Fruit fly (Drosophila melanogaster): ENCODE results near the gene CG9886.

Gene CG9886

DNA sequence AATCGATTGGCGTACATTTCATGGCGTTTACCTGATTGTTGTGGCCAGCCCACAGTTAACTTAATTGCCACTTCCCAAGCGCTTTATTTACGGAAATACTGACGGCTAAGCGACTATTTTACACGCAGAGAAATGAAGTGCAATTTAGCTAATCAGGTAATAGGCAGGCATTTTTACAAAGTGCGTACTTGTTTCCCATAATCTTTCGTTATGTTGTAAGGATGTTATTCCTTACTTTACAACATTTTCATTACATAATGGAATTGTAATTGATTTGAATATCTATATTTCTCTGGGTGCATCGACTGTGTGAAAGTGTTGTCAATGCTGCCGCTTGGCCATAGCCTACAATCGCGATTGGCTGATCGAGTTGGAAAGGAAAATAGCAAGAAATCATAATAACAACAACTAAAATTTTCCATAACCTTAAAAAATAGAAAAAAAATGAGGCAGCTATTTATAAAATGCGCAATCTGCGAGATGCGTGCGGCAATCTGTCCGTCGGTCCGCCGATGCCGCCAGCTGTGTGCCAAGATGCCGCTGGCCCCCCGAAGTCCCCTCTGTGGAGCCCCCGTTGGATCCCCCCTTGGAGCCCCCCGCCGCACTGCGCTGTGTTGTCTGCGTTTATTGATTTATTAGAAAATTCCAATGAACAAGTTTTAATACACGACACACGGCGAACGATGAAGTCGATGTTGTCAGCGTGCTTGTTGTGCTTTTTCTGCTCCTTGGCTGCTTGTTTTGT, 6.0 kb downstream of the CG9886 start:
- TF ChIP-seq Myc (optimal IDR thresholded peaks at IDR 0.05) (no peak), psq (optimal IDR thresholded peaks at IDR 0.05) (no peak), ttk (optimal IDR thresholded peaks at IDR 0.05) (no peak), Sin3A (optimal IDR thresholded peaks at IDR 0.05) (no peak), h (optimal IDR thresholded peaks at IDR 0.05) (no peak), insv (optimal IDR thresholded peaks at IDR 0.05) (no peak)

DNA sequence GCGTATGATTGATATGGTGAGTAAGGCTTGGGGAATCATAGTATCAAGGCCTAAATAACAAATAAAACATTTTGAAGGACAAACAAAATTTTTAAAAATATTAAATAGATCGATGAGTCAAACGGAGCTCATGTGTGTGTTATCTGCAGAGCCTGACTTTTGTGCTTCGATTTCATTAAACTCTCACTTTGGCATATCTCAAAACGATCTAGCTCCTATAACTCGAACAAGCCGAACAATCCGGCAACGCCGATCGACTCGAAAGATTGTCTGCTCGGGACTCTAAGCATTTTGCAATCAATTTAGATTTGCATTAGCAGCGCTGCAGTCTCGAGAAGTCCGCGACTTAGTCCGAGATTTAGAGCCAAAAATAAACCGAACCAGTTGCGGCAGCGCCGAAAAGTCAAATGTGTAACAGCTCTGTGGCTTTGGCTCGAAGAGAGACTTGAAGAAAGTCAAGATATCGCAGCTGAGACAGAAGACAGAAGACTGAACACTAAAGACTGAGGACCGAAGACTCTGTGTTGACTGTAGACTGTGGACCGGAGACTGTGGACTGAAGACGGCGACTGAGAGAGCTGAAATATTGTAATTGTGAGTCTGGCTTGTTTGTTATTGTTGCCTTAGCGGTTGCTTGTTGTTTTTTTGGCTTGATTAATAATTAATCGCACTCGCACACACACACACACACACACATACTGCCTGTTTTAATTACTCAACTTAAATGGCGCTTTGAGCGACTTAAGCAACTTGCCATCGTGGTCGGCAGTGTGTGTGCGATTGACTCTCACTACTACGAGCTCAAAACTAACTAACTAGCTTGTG, 7.0 kb downstream of the CG9886 start:
- TF ChIP-seq ttk (optimal IDR thresholded peaks at IDR 0.05) (no peak), Sin3A (optimal IDR thresholded peaks at IDR 0.05) (no peak)

- no peak for TF ChIP-seq Sin3A (optimal IDR thresholded peaks at IDR 0.05)
- TF ChIP-seq h (optimal IDR thresholded peaks at IDR 0.05): no peak
- no peak for TF ChIP-seq Myc (optimal IDR thresholded peaks at IDR 0.05)
- no peak for TF ChIP-seq psq (optimal IDR thresholded peaks at IDR 0.05)
- TF ChIP-seq ttk (optimal IDR thresholded peaks at IDR 0.05): no peak
Observed at dm6 chr2L:2428209-2428488, 7.5 kb downstream of the CG9886 start, which contains the start of gene dpp. Gene dpp (plus strand): TSS chr2L:2428372.

DNA sequence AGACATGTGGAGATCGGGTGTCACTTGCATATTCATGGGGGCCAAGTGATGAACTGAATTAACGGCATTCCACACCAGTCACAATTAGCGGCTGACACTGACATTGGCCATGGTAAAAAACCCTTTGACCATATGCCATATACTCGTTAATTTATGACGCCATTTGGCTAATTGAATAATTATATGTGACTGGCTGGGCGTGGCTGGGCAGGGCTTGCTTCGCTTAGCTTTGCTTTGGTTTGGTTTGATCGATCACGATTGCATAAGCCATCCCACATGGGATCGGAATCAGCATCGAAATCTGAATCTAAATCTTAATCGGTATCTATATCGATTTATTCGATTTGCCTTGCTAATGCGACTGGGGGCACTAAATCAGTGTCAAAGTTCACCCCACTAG, 9.0 kb downstream of the CG9886 start:
- no peak for TF ChIP-seq psq (optimal IDR thresholded peaks at IDR 0.05)
- no peak for TF ChIP-seq insv (optimal IDR thresholded peaks at IDR 0.05)
- no peak for TF ChIP-seq Myc (optimal IDR thresholded peaks at IDR 0.05)
- TF ChIP-seq ttk (optimal IDR thresholded peaks at IDR 0.05): no peak
- TF ChIP-seq h (optimal IDR thresholded peaks at IDR 0.05): no peak
- no peak for TF ChIP-seq Sin3A (optimal IDR thresholded peaks at IDR 0.05)

DNA sequence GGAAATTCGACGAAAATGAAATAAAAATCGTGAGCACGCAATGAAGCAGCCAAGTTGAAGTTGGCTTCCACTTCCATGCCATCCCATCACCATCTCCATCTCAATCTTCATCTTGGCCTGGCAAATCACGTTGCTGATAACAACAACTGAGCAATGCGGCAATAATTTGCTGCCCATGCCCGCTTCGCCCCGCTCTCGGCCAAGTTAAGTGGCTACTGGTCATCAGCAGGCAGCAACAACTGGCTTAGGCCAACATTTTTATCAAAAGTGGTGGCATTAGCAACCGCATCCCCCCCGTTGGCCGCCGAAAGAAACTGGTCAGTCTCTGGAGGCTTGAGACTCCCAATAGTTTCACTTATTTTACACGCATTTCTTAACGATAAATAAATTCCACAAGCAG, 9.6 kb downstream of the CG9886 start:
- TF ChIP-seq h (optimal IDR thresholded peaks at IDR 0.05) (no peak), ttk (optimal IDR thresholded peaks at IDR 0.05) (no peak), Myc (optimal IDR thresholded peaks at IDR 0.05) (no peak), psq (optimal IDR thresholded peaks at IDR 0.05) (no peak), Sin3A (optimal IDR thresholded peaks at IDR 0.05) (no peak), insv (optimal IDR thresholded peaks at IDR 0.05) (no peak)

DNA sequence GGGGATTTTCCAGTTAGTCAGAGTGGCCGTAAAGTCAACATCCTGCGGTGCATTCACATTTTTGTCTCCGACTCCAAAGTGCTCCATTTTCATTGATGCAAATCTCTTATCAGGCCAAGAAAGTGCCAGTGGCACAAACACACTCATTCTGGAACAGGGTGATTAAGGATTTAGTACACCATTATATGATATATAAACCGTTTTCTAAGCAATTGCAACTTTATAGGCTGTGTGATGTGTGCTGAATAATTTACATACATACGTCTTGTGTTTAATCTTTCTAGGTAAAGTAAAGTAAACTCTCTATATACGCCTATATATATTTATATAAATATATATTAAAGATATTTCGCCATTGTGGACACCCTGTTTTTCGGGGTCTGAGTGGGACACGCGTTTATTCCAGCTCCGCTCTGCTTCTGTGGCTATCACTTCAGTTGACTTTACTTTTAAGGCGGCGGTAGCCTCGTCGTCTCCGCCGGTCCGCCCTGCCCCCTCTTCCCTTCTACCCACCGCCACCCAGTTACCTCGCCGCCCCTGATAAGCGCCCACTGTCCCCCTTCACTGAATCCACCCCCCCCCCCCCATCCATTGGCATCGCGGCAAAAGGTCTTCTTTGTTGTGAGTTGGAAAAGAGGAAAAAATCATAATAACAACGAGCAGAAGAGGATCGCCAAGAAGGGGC, 12.3 kb downstream of the CG9886 start:
- no peak for TF ChIP-seq psq (optimal IDR thresholded peaks at IDR 0.05)
- TF ChIP-seq insv (optimal IDR thresholded peaks at IDR 0.05): no peak
- no peak for TF ChIP-seq Sin3A (optimal IDR thresholded peaks at IDR 0.05)
- TF ChIP-seq h (optimal IDR thresholded peaks at IDR 0.05): no peak
- no peak for TF ChIP-seq ttk (optimal IDR thresholded peaks at IDR 0.05)
- TF ChIP-seq Myc (optimal IDR thresholded peaks at IDR 0.05): no peak

- TF ChIP-seq Myc (optimal IDR thresholded peaks at IDR 0.05) (no peak), Sin3A (optimal IDR thresholded peaks at IDR 0.05) (no peak), psq (optimal IDR thresholded peaks at IDR 0.05) (no peak)
Observed at dm6 chr2L:2433494-2434054, 12.9 kb downstream of the CG9886 start.

DNA sequence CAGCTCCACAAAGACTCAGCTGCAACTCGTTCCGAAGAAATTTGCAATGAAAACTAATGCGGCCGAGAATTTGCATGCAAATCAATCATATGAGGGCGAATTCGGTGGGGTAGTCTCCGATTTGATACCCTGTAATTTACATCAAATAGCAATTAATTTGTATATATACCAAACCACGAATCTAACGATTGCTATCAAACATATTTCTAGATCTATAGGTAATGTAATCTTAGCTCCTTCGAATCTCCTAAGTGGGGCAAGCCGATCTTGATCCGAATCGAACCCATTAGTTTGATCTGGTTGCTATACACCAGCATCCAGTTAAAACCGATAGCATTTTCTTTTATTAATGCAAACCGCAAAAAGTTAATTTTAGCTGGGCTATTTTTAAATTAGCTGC, 13.6 kb downstream of the CG9886 start:
- TF ChIP-seq insv (optimal IDR thresholded peaks at IDR 0.05) (no peak), Sin3A (optimal IDR thresholded peaks at IDR 0.05) (no peak), ttk (optimal IDR thresholded peaks at IDR 0.05) (no peak), h (optimal IDR thresholded peaks at IDR 0.05) (no peak), Myc (optimal IDR thresholded peaks at IDR 0.05) (no peak), psq (optimal IDR thresholded peaks at IDR 0.05) (no peak)

dm6 chr2L:2436258-2436657, 15.6 kb downstream of the CG9886 start:
- TF ChIP-seq h (optimal IDR thresholded peaks at IDR 0.05): no peak
- TF ChIP-seq ttk (optimal IDR thresholded peaks at IDR 0.05): no peak
- no peak for TF ChIP-seq Sin3A (optimal IDR thresholded peaks at IDR 0.05)
- TF ChIP-seq psq (optimal IDR thresholded peaks at IDR 0.05): no peak
- TF ChIP-seq Myc (optimal IDR thresholded peaks at IDR 0.05): no peak
- no peak for TF ChIP-seq insv (optimal IDR thresholded peaks at IDR 0.05)

dm6 chr2L:2438640-2439276, 18.1 kb downstream of the CG9886 start:
- no peak for TF ChIP-seq Myc (optimal IDR thresholded peaks at IDR 0.05)
- TF ChIP-seq ttk (optimal IDR thresholded peaks at IDR 0.05): no peak
- TF ChIP-seq insv (optimal IDR thresholded peaks at IDR 0.05): no peak
- TF ChIP-seq psq (optimal IDR thresholded peaks at IDR 0.05): no peak
- no peak for TF ChIP-seq Sin3A (optimal IDR thresholded peaks at IDR 0.05)
- no peak for TF ChIP-seq h (optimal IDR thresholded peaks at IDR 0.05)

- no peak for TF ChIP-seq Myc (optimal IDR thresholded peaks at IDR 0.05)
- TF ChIP-seq ttk (optimal IDR thresholded peaks at IDR 0.05): no peak
- TF ChIP-seq psq (optimal IDR thresholded peaks at IDR 0.05): no peak
- no peak for TF ChIP-seq insv (optimal IDR thresholded peaks at IDR 0.05)
- no peak for TF ChIP-seq h (optimal IDR thresholded peaks at IDR 0.05)
- TF ChIP-seq Sin3A (optimal IDR thresholded peaks at IDR 0.05): no peak
Observed at dm6 chr2L:2448514-2448913, 27.9 kb downstream of the CG9886 start.

DNA sequence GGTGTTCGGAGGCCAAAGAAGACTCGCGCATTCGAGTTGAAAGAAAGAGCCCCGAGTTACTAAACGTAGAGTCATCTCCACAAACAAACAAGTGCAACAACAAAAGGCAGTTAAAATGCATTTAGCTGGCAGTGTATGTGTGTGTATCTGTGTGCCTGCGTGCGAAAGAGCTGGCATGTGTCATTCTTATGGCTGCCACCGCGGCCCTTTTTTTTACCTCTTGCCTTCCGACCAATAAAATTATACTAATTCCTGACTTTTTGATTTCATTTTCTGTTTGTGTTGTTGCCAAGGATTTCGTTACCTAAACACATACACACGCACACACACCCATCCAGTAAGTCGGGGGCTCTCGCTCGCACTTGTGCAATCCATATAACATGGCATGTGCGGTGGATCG, 29.0 kb downstream of the CG9886 start:
- TF ChIP-seq Myc (optimal IDR thresholded peaks at IDR 0.05): no peak
